Fruit fly (Drosophila melanogaster) whole organism, embryonic: Measurements from ENCODE around the gene smg.

Source experiments
- ATbp ChIP-seq: fragments of 200-800 bp; sonication (Bioruptor generic); optimal IDR thresholded peaks from 2 replicates; lab custom pipeline; 2017; ENCODE audit warnings: missing biosample characterization, mild to moderate bottlenecking, missing genetic modification characterization, missing genetic modification reagents
- Atf3 ChIP-seq: fragments of 200-800 bp; sonication (Bioruptor generic); optimal IDR thresholded peaks from 3 replicates; lab custom pipeline; 2016; ENCODE audit warnings: missing biosample characterization, missing genetic modification characterization
- BEAF-32 ChIP-seq: fragments of 200-800 bp; sonication (Bioruptor generic); optimal IDR thresholded peaks from 3 replicates; lab custom pipeline; 2017; ENCODE audit warnings: missing biosample characterization, missing genetic modification characterization, mild to moderate bottlenecking, moderate library complexity, missing genetic modification reagents
- Bdp1 ChIP-seq: fragments of 200-800 bp; sonication (Bioruptor generic); optimal IDR thresholded peaks from 3 replicates; lab custom pipeline; 2016; ENCODE audit warnings: missing biosample characterization, missing genetic modification characterization
- Blimp-1 ChIP-seq: fragments of 200-800 bp; sonication (Bioruptor generic); optimal IDR thresholded peaks from 3 replicates; lab custom pipeline; 2018; ENCODE audit warnings: missing biosample characterization, missing genetic modification characterization, mild to moderate bottlenecking, moderate library complexity, missing genetic modification reagents
- CG10267 ChIP-seq: fragments of 200-800 bp; sonication (Bioruptor generic); optimal IDR thresholded peaks from 2 replicates; lab custom pipeline; 2018; ENCODE audit warnings: missing biosample characterization, mild to moderate bottlenecking, missing genetic modification characterization, moderate library complexity
- CG10979 ChIP-seq: fragments of 200-800 bp; sonication (Bioruptor generic); optimal IDR thresholded peaks from 2 replicates; lab custom pipeline; 2018; ENCODE audit warnings: missing biosample characterization, mild to moderate bottlenecking, missing genetic modification characterization, moderate library complexity
- CG11695 ChIP-seq: fragments of 200-800 bp; sonication (Bioruptor generic); IDR thresholded peaks from 3 replicates; pipeline ENCODE4 v1.3.6; 2022; ENCODE audit warnings: missing biosample characterization, missing genetic modification characterization
- CG11723 ChIP-seq: fragments of 200-800 bp; sonication (Bioruptor generic); optimal IDR thresholded peaks from 2 replicates; lab custom pipeline; 2017; ENCODE audit warnings: missing biosample characterization, mild to moderate bottlenecking, missing genetic modification characterization
- CG12219 ChIP-seq: fragments of 200-800 bp; sonication (Bioruptor generic); optimal IDR thresholded peaks from 3 replicates; lab custom pipeline; 2018; ENCODE audit warnings: missing biosample characterization, mild to moderate bottlenecking, missing genetic modification characterization
- CG17385 ChIP-seq: fragments of 200-800 bp; sonication (Bioruptor generic); optimal IDR thresholded peaks from 3 replicates; lab custom pipeline; 2018; ENCODE audit warnings: missing biosample characterization, mild to moderate bottlenecking, missing genetic modification characterization
- CG18476 ChIP-seq: fragments of 200-800 bp; sonication (Bioruptor generic); optimal IDR thresholded peaks from 2 replicates; lab custom pipeline; 2016; ENCODE audit warnings: missing biosample characterization, mild to moderate bottlenecking, missing genetic modification characterization
- CG2202 ChIP-seq: fragments of 200-800 bp; sonication (Bioruptor generic); optimal IDR thresholded peaks from 2 replicates; lab custom pipeline; 2018; ENCODE audit warnings: missing biosample characterization, mild to moderate bottlenecking, missing genetic modification characterization
- CG2875 ChIP-seq: fragments of 200-800 bp; sonication (Bioruptor generic); optimal IDR thresholded peaks from 2 replicates; lab custom pipeline; 2017; ENCODE audit warnings: missing biosample characterization, mild to moderate bottlenecking, missing genetic modification characterization, missing genetic modification reagents
- CG3407 ChIP-seq: fragments of 200-800 bp; sonication (Bioruptor generic); optimal IDR thresholded peaks from 2 replicates; lab custom pipeline; 2018; ENCODE audit warnings: missing biosample characterization, mild to moderate bottlenecking, missing genetic modification characterization
- CG34422 ChIP-seq: fragments of 200-800 bp; sonication (Bioruptor generic); IDR thresholded peaks from 3 replicates; pipeline ENCODE4 v1.3.6; 2022; ENCODE audit warnings: missing biosample characterization, missing genetic modification characterization
- CG4328 ChIP-seq: fragments of 200-800 bp; sonication (Bioruptor generic); optimal IDR thresholded peaks from 3 replicates; lab custom pipeline; 2017; ENCODE audit warnings: missing biosample characterization, missing genetic modification reagents, missing genetic modification characterization
- CG4424 ChIP-seq: fragments of 200-800 bp; sonication (Bioruptor generic); optimal IDR thresholded peaks from 3 replicates; lab custom pipeline; 2016; ENCODE audit warnings: missing biosample characterization, missing genetic modification characterization
- CG6689 ChIP-seq: fragments of 200-800 bp; sonication (Bioruptor generic); IDR thresholded peaks from 2 replicates; pipeline ENCODE4 v1.3.6; 2022; ENCODE audit warnings: missing biosample characterization, missing genetic modification characterization
- CHES-1-like ChIP-seq: fragments of 200-800 bp; sonication (Bioruptor generic); optimal IDR thresholded peaks from 2 replicates; lab custom pipeline; 2016; ENCODE audit warnings: missing biosample characterization, missing genetic modification characterization
- Camta ChIP-seq: fragments of 200-800 bp; sonication (Bioruptor generic); optimal IDR thresholded peaks from 2 replicates; lab custom pipeline; 2016; ENCODE audit warnings: missing biosample characterization, missing genetic modification characterization
- Chrac-16 ChIP-seq: fragments of 200-800 bp; sonication (Bioruptor generic); optimal IDR thresholded peaks from 3 replicates; lab custom pipeline; 2016; ENCODE audit warnings: missing biosample characterization, missing genetic modification characterization
- Doc3 ChIP-seq: fragments of 200-800 bp; sonication (Bioruptor generic); IDR thresholded peaks from 3 replicates; pipeline ENCODE4 v1.3.6; 2022; ENCODE audit warnings: missing biosample characterization, missing genetic modification characterization; ENCODE audit not compliant: partially characterized antibody
- Drgx ChIP-seq: fragments of 200-800 bp; sonication (Bioruptor generic); IDR thresholded peaks from 2 replicates; pipeline ENCODE4 v1.3.6; 2022; ENCODE audit warnings: missing biosample characterization, missing genetic modification characterization
- Fer1 ChIP-seq: fragments of 200-800 bp; sonication (Bioruptor generic); optimal IDR thresholded peaks from 2 replicates; lab custom pipeline; 2017; ENCODE audit warnings: missing biosample characterization, mild to moderate bottlenecking, missing genetic modification characterization
- Med ChIP-seq: fragments of 200-800 bp; sonication (Bioruptor generic); peaks from one replicate; lab custom pipeline; 2016; ENCODE audit warnings: missing biosample characterization, missing genetic modification characterization, mild to moderate bottlenecking, inconsistent platforms, moderate library complexity
- NC2β ChIP-seq: fragments of 200-800 bp; sonication (Bioruptor generic); optimal IDR thresholded peaks from 2 replicates; lab custom pipeline; 2016; ENCODE audit warnings: missing biosample characterization, missing genetic modification characterization
- Opbp ChIP-seq: fragments of 200-800 bp; sonication (Bioruptor generic); IDR thresholded peaks from 3 replicates; pipeline ENCODE4 v1.3.6; 2022; ENCODE audit warnings: missing biosample characterization, missing genetic modification characterization; ENCODE audit not compliant: partially characterized antibody
- Ravus ChIP-seq: fragments of 200-800 bp; sonication (Bioruptor generic); IDR thresholded peaks from 2 replicates; pipeline ENCODE4 v1.3.6; 2022; ENCODE audit warnings: missing biosample characterization, missing genetic modification characterization
- Scr ChIP-seq: fragments of 200-800 bp; sonication (Bioruptor generic); IDR thresholded peaks from 2 replicates; pipeline ENCODE4 v1.3.6; 2022; ENCODE audit warnings: missing biosample characterization, missing genetic modification characterization; ENCODE audit not compliant: partially characterized antibody
- Sox102F ChIP-seq: fragments of 200-800 bp; sonication (Bioruptor generic); optimal IDR thresholded peaks from 2 replicates; lab custom pipeline; 2018; ENCODE audit warnings: missing biosample characterization, mild to moderate bottlenecking, missing genetic modification characterization, moderate library complexity
- al ChIP-seq: fragments of 200-800 bp; sonication (Bioruptor generic); IDR thresholded peaks from 2 replicates; pipeline ENCODE4 v1.3.6; 2022; ENCODE audit warnings: missing biosample characterization, missing genetic modification characterization
- br ChIP-seq: fragments of >200 bp; optimal IDR thresholded peaks from 2 replicates; lab custom pipeline; 2017
- chif ChIP-seq, 2 experiments: fragments of 200-800 bp; sonication (Bioruptor generic); optimal IDR thresholded peaks; 3 replicates each; lab custom pipeline; 2016; ENCODE audit warnings: missing biosample characterization in 2 of 2, missing genetic modification characterization in 2 of 2
- chn ChIP-seq: fragments of 200-800 bp; sonication (Bioruptor generic); optimal IDR thresholded peaks from 2 replicates; lab custom pipeline; 2016; ENCODE audit warnings: missing biosample characterization, missing genetic modification characterization
- dimm ChIP-seq: fragments of 200-800 bp; sonication (Bioruptor generic); IDR thresholded peaks from 2 replicates; pipeline ENCODE4 v1.3.6; 2022; ENCODE audit warnings: missing biosample characterization, missing genetic modification characterization
- dmrt99B ChIP-seq: fragments of 200-800 bp; sonication (Bioruptor generic); optimal IDR thresholded peaks from 2 replicates; lab custom pipeline; 2018; ENCODE audit warnings: missing biosample characterization, mild to moderate bottlenecking, missing genetic modification characterization, moderate library complexity
- ewg ChIP-seq: fragments of 200-800 bp; sonication (Bioruptor generic); optimal IDR thresholded peaks from 3 replicates; lab custom pipeline; 2017; ENCODE audit warnings: mild to moderate bottlenecking, missing biosample characterization, missing genetic modification reagents, missing genetic modification characterization
- fd102C ChIP-seq: fragments of 200-800 bp; sonication (Bioruptor generic); optimal IDR thresholded peaks from 2 replicates; lab custom pipeline; 2018; ENCODE audit warnings: missing biosample characterization, mild to moderate bottlenecking, missing genetic modification characterization, moderate library complexity
- fu2 ChIP-seq: fragments of 200-800 bp; sonication (Bioruptor generic); optimal IDR thresholded peaks from 2 replicates; lab custom pipeline; 2016; ENCODE audit warnings: missing biosample characterization, missing genetic modification characterization
- gsb-n ChIP-seq: fragments of 200-800 bp; sonication (Bioruptor generic); optimal IDR thresholded peaks from 3 replicates; lab custom pipeline; 2018; ENCODE audit warnings: missing biosample characterization, mild to moderate bottlenecking, missing genetic modification characterization
- lola ChIP-seq, 3 experiments: fragments of >200 bp in 2 of 3; fragments of 200-800 bp in 1 of 3; sonication (Bioruptor generic) in 1 of 3; optimal IDR thresholded peaks; 2 replicates each; lab custom pipeline; 2017 to 2019; ENCODE audit warnings: missing biosample characterization in 3 of 3, missing genetic modification characterization in 3 of 3, mild to moderate bottlenecking in 1 of 3, moderate library complexity in 1 of 3
- phol ChIP-seq: fragments of 200-800 bp; sonication (Bioruptor generic); optimal IDR thresholded peaks from 3 replicates; lab custom pipeline; 2018; ENCODE audit warnings: missing biosample characterization, mild to moderate bottlenecking, missing genetic modification characterization, moderate library complexity
- psq ChIP-seq: fragments of 200-800 bp; sonication (Bioruptor generic); optimal IDR thresholded peaks from 2 replicates; lab custom pipeline; 2017; ENCODE audit warnings: missing biosample characterization, missing genetic modification characterization
- sc ChIP-seq, 3 experiments: fragments of >200 bp in 2 of 3; fragments of 200-800 bp in 1 of 3; sonication (Bioruptor generic) in 1 of 3; optimal IDR thresholded peaks; 2 replicates in 2 of 3; 3 replicates in 1 of 3; lab custom pipeline; 2017; ENCODE audit warnings: mild to moderate bottlenecking in 1 of 3, missing biosample characterization in 1 of 3, missing genetic modification characterization in 1 of 3, missing genetic modification reagents in 1 of 3
- ssp ChIP-seq: fragments of 200-800 bp; sonication (Bioruptor generic); IDR thresholded peaks from 2 replicates; pipeline ENCODE4 v1.3.6; 2022; ENCODE audit warnings: missing biosample characterization, missing genetic modification characterization
- tgo ChIP-seq: fragments of 200-800 bp; sonication (Bioruptor generic); IDR thresholded peaks from 3 replicates; pipeline ENCODE4 v1.3.6; 2022; ENCODE audit warnings: missing biosample characterization, missing genetic modification characterization
- zen2 ChIP-seq: fragments of 200-800 bp; sonication (Bioruptor generic); IDR thresholded peaks from 3 replicates; pipeline ENCODE4 v1.3.6; 2022; ENCODE audit warnings: missing biosample characterization, missing genetic modification characterization; ENCODE audit not compliant: partially characterized antibody
- zfh1 ChIP-seq: fragments of 200-800 bp; sonication (Bioruptor generic); IDR thresholded peaks from 3 replicates; pipeline ENCODE4 v1.3.6; 2022; ENCODE audit warnings: missing biosample characterization, missing genetic modification characterization

The smg gene

DNA sequence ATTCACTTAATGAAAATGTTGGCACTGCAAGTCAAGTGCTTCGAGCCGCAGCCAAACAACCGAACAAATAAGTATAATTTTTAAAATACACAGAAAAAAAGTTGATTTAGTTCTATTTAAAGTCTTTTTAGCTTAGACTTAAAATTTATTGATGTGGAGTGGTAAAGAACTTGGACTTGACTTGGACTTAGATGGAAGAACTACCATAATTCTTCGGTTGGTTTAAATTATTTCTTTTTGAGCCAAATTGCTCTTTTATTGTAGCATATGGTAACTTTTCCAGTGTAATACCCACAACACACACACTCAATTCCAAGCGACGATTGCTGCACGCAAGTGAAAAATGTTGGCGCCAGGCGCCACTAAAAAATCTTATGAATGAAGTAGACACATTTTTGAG is 30.3 kb upstream of the smg start (continued):
- TF ChIP-seq phol (tag; lab: Kevin White, UChicago) (peak; percentile 59), Doc3 (GFP tag; lab: Robert Waterston, UW) (no peak), Atf3 (GFP tag; lab: Kevin White, UChicago) (peak; percentile 56), CG6689 (GFP tag; lab: Robert Waterston, UW) (0 out of 2 replicates have a peak, but pooled peaks have one; percentile 33), CG3407 (peak; percentile 10), Drgx (GFP tag; lab: Robert Waterston, UW) (no peak), ATbp (peak; percentile 1), chn (peak; percentile 44), CG34422 (GFP tag; lab: Robert Waterston, UW) (no peak), Blimp-1 (GFP tag; lab: Kevin White, UChicago) (peak; percentile 5), CG10267 (tag; lab: Kevin White, UChicago) (peak; percentile 59), CG12219 (GFP tag; lab: Kevin White, UChicago) (peak; percentile 47), Scr (GFP tag; lab: Robert Waterston, UW) (no peak), CG11695 (GFP tag; lab: Robert Waterston, UW) (peak; percentile 23; the same call in 1 of the 3 replicates), Chrac-16 (GFP tag; lab: Kevin White, UChicago) (peak; percentile 21), al (GFP tag; lab: Robert Waterston, UW) (no peak), Fer1 (GFP tag; lab: Kevin White, UChicago) (no peak), CHES-1-like (GFP tag; lab: Kevin White, UChicago) (peak; percentile 1), dimm (GFP tag; lab: Robert Waterston, UW) (no peak), zfh1 (GFP tag; lab: Robert Waterston, UW) (peak; percentile 52; the same call in 1 of the 3 replicates), CG18476 (peak; percentile 26), Med (GFP tag; lab: Kevin White, UChicago) (peak; percentile 83), psq (no peak), Bdp1 (peak; percentile 2), CG2875 (GFP tag; lab: Kevin White, UChicago) (peak; percentile 6), fd102C (GFP tag; lab: Kevin White, UChicago) (peak; percentile 16), dmrt99B (peak; percentile 36), BEAF-32 (GFP tag; lab: Kevin White, UChicago) (no peak), chif (GFP tag; optimal IDR thresholded peaks at IDR 0.05; lab: Kevin White, UChicago) (peak; percentile 25 to 63), Opbp (no peak), CG11723 (GFP tag; lab: Kevin White, UChicago) (peak; percentile 0), Ravus (GFP tag; lab: Robert Waterston, UW) (no peak), CG17385 (GFP tag; lab: Kevin White, UChicago) (peak; percentile 6), Camta (GFP tag; lab: Kevin White, UChicago) (peak; percentile 56), fu2 (no peak), br (lab: Kevin White, UChicago) (no peak), tgo (GFP tag; lab: Robert Waterston, UW) (0 out of 3 replicates have a peak, but pooled peaks have one; percentile 37), NC2β (GFP tag; lab: Kevin White, UChicago) (peak; percentile 28), lola (GFP tag; optimal IDR thresholded peaks at IDR 0.05; lab: Kevin White, UChicago) (peak in 1 of 3 experiments; percentile 76), gsb-n (tag; lab: Kevin White, UChicago) (peak; percentile 38), CG2202 (tag; lab: Kevin White, UChicago) (peak; percentile 53), sc (optimal IDR thresholded peaks at IDR 0.05; lab: Kevin White, UChicago) (no peak), sc (GFP tag; optimal IDR thresholded peaks at IDR 0.05; lab: Kevin White, UChicago) (peak; percentile 32), zen2 (GFP tag; lab: Robert Waterston, UW) (no peak), ssp (GFP tag; lab: Robert Waterston, UW) (peak; percentile 30; the same call in 1 of the 2 replicates), Sox102F (GFP tag; lab: Kevin White, UChicago) (peak; percentile 62), CG4424 (peak; percentile 54), CG10979 (tag; lab: Kevin White, UChicago) (peak; percentile 76), CG4328 (no peak), ewg (GFP tag; lab: Kevin White, UChicago) (peak; percentile 10)
